Worm (Caenorhabditis elegans) whole organism, L3 larva: Measurements from ENCODE around the gene Y105C5B.25.
A peak's percentile ranks its signal among the peaks of the same experiment; 100 is the strongest.

Experiments used
- fkh-10 ChIP-seq: sonication (generic microtip); optimal IDR thresholded peaks from 2 replicates; lab custom pipeline; 2017; ENCODE audit warnings: missing biosample characterization, missing genetic modification reagents, missing genetic modification characterization
- nhr-237 ChIP-seq: fragments of 150-350 bp; optimal IDR thresholded peaks from 2 replicates; lab custom pipeline; 2014; ENCODE audit warnings: missing biosample characterization, missing genetic modification characterization
- nhr-43 ChIP-seq: sonication (generic microtip); optimal IDR thresholded peaks from 2 replicates; lab custom pipeline; 2016; ENCODE audit warnings: mild to moderate bottlenecking, missing genetic modification characterization, missing compliant biosample characterization; ENCODE audit not compliant: poor library complexity, severe bottlenecking
- nhr-76 ChIP-seq: fragments of 150-350 bp; sonication (generic microtip); optimal IDR thresholded peaks from 5 replicates; lab custom pipeline; 2014; ENCODE audit warnings: missing biosample characterization, missing genetic modification characterization
- pqm-1 ChIP-seq: fragments of 150-350 bp; optimal IDR thresholded peaks from 2 replicates; lab custom pipeline; 2017; ENCODE audit warnings: missing biosample characterization, missing genetic modification characterization, inconsistent platforms
- snpc-4 ChIP-seq: fragments of 150-350 bp; optimal IDR thresholded peaks from 2 replicates; lab custom pipeline; 2014; ENCODE audit warnings: missing biosample characterization, missing genetic modification characterization
- tbx-2 ChIP-seq: sonication (generic microtip); optimal IDR thresholded peaks from 2 replicates; lab custom pipeline; 2016; ENCODE audit warnings: mild to moderate bottlenecking, missing genetic modification characterization, missing compliant biosample characterization

ce11 chrIV:16178433-16178832 is 31.5 kb upstream of the Y105C5B.25 start:
- TF ChIP-seq nhr-43 (tag; lab: Kevin White, UChicago) (no peak), snpc-4 (no peak), fkh-10 (no peak), pqm-1 (peak; percentile 91), nhr-237 (tag; lab: Kevin White, UChicago) (no peak), tbx-2 (tag; lab: Kevin White, UChicago) (no peak), nhr-76 (no peak)
